Fruit fly (Drosophila melanogaster): Measurements from ENCODE around the gene kto.

Gene kto

DNA sequence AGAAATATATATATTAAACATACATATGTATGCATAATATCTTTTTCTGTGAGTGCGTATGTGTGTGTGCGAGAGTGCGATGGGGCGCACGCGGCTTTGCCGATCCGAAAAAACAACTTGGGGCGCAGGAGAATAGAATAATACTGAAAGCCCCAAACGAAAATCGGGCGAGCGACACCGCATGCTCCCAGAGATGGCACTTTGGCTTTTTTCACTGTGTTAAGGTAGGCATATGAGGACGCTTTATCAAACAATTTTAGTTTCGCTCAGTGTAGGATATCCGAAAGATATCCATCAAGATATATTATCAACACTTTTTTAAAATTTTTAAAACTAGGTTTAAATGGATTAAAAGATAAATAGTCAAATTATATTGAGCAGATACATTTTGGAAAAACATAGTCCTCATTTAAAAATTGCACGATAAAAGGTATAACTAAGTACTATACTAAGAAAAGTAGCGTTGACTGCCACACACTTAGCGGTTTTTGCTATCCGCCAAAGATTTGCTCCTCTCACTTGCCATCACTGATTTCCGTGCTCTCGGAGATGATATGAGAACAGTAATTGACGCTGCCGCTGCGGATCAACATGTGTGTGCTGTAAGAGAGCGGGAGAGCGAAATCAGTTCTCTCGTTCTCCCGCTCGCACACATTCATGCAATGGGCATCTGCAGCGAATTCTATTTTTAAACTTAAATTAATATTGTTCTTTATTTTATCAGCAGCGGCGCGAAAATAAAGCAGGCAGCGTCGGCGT lies 45.3 kb upstream of the kto start (continued):
- no peak for TF ChIP-seq mld (GFP tag; IDR thresholded peaks at IDR 0.05; ENCODE audit: partially characterized antibody)
- no peak for TF ChIP-seq bigmax (GFP tag; optimal IDR thresholded peaks at IDR 0.05)
- no peak for TF ChIP-seq pzg (GFP tag; optimal IDR thresholded peaks at IDR 0.05)
- no peak for TF ChIP-seq run (tag; optimal IDR thresholded peaks at IDR 0.05)
- TF ChIP-seq mam (GFP tag; optimal IDR thresholded peaks at IDR 0.05), result peak; percentile 67
- TF ChIP-seq CG2129 (GFP tag; IDR thresholded peaks at IDR 0.05; ENCODE audit: partially characterized antibody), result no peak
- TF ChIP-seq CG34224 (GFP tag; IDR thresholded peaks at IDR 0.05; ENCODE audit: partially characterized antibody), result no peak; the same call in 2 of the 3 replicates
- peak; percentile 49 for TF ChIP-seq Fer1 (GFP tag; optimal IDR thresholded peaks at IDR 0.05)
- peak; percentile 75 for TF ChIP-seq zf30C (GFP tag; optimal IDR thresholded peaks at IDR 0.05)
- TF ChIP-seq Meics (GFP tag; optimal IDR thresholded peaks at IDR 0.05), result peak; percentile 75
- TF ChIP-seq CG3065 (GFP tag; optimal IDR thresholded peaks at IDR 0.05), result no peak
- no peak for TF ChIP-seq Hand (GFP tag; optimal IDR thresholded peaks at IDR 0.05)
- no peak for TF ChIP-seq emc (GFP tag; optimal IDR thresholded peaks at IDR 0.05)
- peak; percentile 4 for TF ChIP-seq ems (GFP tag; optimal IDR thresholded peaks at IDR 0.05)
- TF ChIP-seq CG18619 (GFP tag; optimal IDR thresholded peaks at IDR 0.05), result peak; percentile 58
- no peak for TF ChIP-seq Kr (GFP tag; optimal IDR thresholded peaks at IDR 0.05)
- peak; percentile 42 for TF ChIP-seq CG9609 (GFP tag; optimal IDR thresholded peaks at IDR 0.05)
- TF ChIP-seq zen (tag; optimal IDR thresholded peaks at IDR 0.05), result no peak
- TF ChIP-seq CG6689 (GFP tag; IDR thresholded peaks at IDR 0.05), result peak; percentile 60
- TF ChIP-seq wdn (GFP tag; IDR thresholded peaks at IDR 0.05), result 0 out of 2 replicates have a peak, but pooled peaks have one; percentile 33
- no peak for TF ChIP-seq CG9797 (GFP tag; optimal IDR thresholded peaks at IDR 0.05)
- no peak for TF ChIP-seq CG10959 (GFP tag; IDR thresholded peaks at IDR 0.05)
- peak; percentile 60 for TF ChIP-seq jing (GFP tag; optimal IDR thresholded peaks at IDR 0.05)
- peak; percentile 12 for TF ChIP-seq BEAF-32 (GFP tag; optimal IDR thresholded peaks at IDR 0.05)
- TF ChIP-seq CG15601 (tag; optimal IDR thresholded peaks at IDR 0.05), result peak; percentile 34
- TF ChIP-seq lilli (GFP tag; optimal IDR thresholded peaks at IDR 0.05), result peak; percentile 77
- peak; percentile 69 for TF ChIP-seq Camta (GFP tag; optimal IDR thresholded peaks at IDR 0.05)
- no peak for TF ChIP-seq H2.0 (GFP tag; IDR thresholded peaks at IDR 0.05)
- no peak for TF ChIP-seq seq (GFP tag; IDR thresholded peaks at IDR 0.05)
- TF ChIP-seq Hmx (GFP tag; optimal IDR thresholded peaks at IDR 0.05), result peak; percentile 13
- TF ChIP-seq prd (optimal IDR thresholded peaks at IDR 0.05), result no peak
- peak; percentile 70; the same call in 2 of the 3 replicates for TF ChIP-seq prd (GFP tag; IDR thresholded peaks at IDR 0.05)
- peak; percentile 66 for TF ChIP-seq Mad (GFP tag; optimal IDR thresholded peaks at IDR 0.05)
- TF ChIP-seq exex (tag; optimal IDR thresholded peaks at IDR 0.05), result no peak
- TF ChIP-seq CG14860 (GFP tag; IDR thresholded peaks at IDR 0.05; ENCODE audit: partially characterized antibody), result no peak
- TF ChIP-seq bbx (GFP tag; IDR thresholded peaks at IDR 0.05; ENCODE audit: partially characterized antibody), result no peak
- peak; percentile 77 for TF ChIP-seq CG7556 (GFP tag; optimal IDR thresholded peaks at IDR 0.05)
- no peak for TF ChIP-seq MESR4 (GFP tag; optimal IDR thresholded peaks at IDR 0.05)
- peak; percentile 41; the same call in 1 of the 3 replicates for TF ChIP-seq CG11695 (GFP tag; IDR thresholded peaks at IDR 0.05)
- no peak for TF ChIP-seq CG13287 (GFP tag; IDR thresholded peaks at IDR 0.05; ENCODE audit: partially characterized antibody)
- TF ChIP-seq CG12104 (GFP tag; optimal IDR thresholded peaks at IDR 0.05), result peak; percentile 48
- no peak for TF ChIP-seq H15 (GFP tag; IDR thresholded peaks at IDR 0.05)
- TF ChIP-seq CG8089 (GFP tag; optimal IDR thresholded peaks at IDR 0.05), result no peak
- TF ChIP-seq CG15696 (tag; optimal IDR thresholded peaks at IDR 0.05), result peak; percentile 26
- no peak for TF ChIP-seq h (optimal IDR thresholded peaks at IDR 0.05)
- TF ChIP-seq sd (tag; optimal IDR thresholded peaks at IDR 0.05), result peak; percentile 34
- TF ChIP-seq ato (GFP tag; IDR thresholded peaks at IDR 0.05; ENCODE audit: partially characterized antibody), result peak; percentile 45; the same call in 1 of the 2 replicates
- TF ChIP-seq gcm2 (GFP tag; optimal IDR thresholded peaks at IDR 0.05), result peak; percentile 53
- peak; percentile 63 for TF ChIP-seq Nf-YC (tag; optimal IDR thresholded peaks at IDR 0.05)

Measured in whole organism, embryonic.